Worm (Caenorhabditis elegans): Measurements from ENCODE around the gene fbxc-45.
"Not testable (repeated sequence)": the region's sequence is repeated elsewhere in the genome, so short reads cannot be mapped to it uniquely, and the experiment has no call there.

Gene fbxc-45

ce11 chrIV:2931228-2931627, 9.2 kb upstream of the fbxc-45 start, which contains the start of gene samt-1:
TSS of gene samt-1 (plus strand) at chrIV:2931403.
- TF ChIP-seq F13C5.2 (tag; optimal IDR thresholded peaks at IDR 0.05) (no peak), hmbx-1 (tag; optimal IDR thresholded peaks at IDR 0.05) (no peak), aly-1 (tag; optimal IDR thresholded peaks at IDR 0.05) (no peak), ceh-13 (GFP tag; optimal IDR thresholded peaks at IDR 0.05) (no peak), B0310.2 (tag; optimal IDR thresholded peaks at IDR 0.05) (no peak), flt-1 (GFP tag; IDR thresholded peaks at IDR 0.05) (no peak), tbx-37 (GFP tag; conservative IDR thresholded peaks at IDR 0.05) (no peak), pes-1 (GFP tag; IDR thresholded peaks at IDR 0.05) (no peak), hmg-4 (GFP tag; optimal IDR thresholded peaks at IDR 0.05) (no peak), ceh-36 (tag; optimal IDR thresholded peaks at IDR 0.05) (no peak), ama-1 (optimal IDR thresholded peaks at IDR 0.05) (no peak), sea-1 (GFP tag; conservative IDR thresholded peaks at IDR 0.05) (no peak), ets-7 (tag; optimal IDR thresholded peaks at IDR 0.05) (no peak), hnd-1 (tag; optimal IDR thresholded peaks at IDR 0.05) (no peak), scrt-1 (GFP tag; IDR thresholded peaks at IDR 0.05) (no peak), tra-4 (tag; optimal IDR thresholded peaks at IDR 0.05) (no peak), tbx-11 (GFP tag; IDR thresholded peaks at IDR 0.05) (no peak)

- TF ChIP-seq tra-4 (tag; optimal IDR thresholded peaks at IDR 0.05) (no peak), tbx-11 (GFP tag; IDR thresholded peaks at IDR 0.05) (no peak), F13C5.2 (tag; optimal IDR thresholded peaks at IDR 0.05) (no peak), flt-1 (GFP tag; IDR thresholded peaks at IDR 0.05) (no peak), hnd-1 (tag; optimal IDR thresholded peaks at IDR 0.05) (no peak), ceh-13 (GFP tag; optimal IDR thresholded peaks at IDR 0.05) (no peak), sea-1 (GFP tag; conservative IDR thresholded peaks at IDR 0.05) (no peak), hmg-4 (GFP tag; optimal IDR thresholded peaks at IDR 0.05) (no peak), aly-1 (tag; optimal IDR thresholded peaks at IDR 0.05) (no peak), hmbx-1 (tag; optimal IDR thresholded peaks at IDR 0.05) (no peak)
These were observed 6.4 kb upstream of the fbxc-45 start, which contains the start of gene manf-1 for ce11 chrIV:2928409-2928808. TSS of gene manf-1 (minus strand) at chrIV:2928421.

- TF ChIP-seq aly-1 (tag; optimal IDR thresholded peaks at IDR 0.05) (no peak), F13C5.2 (tag; optimal IDR thresholded peaks at IDR 0.05) (no peak), ceh-13 (GFP tag; optimal IDR thresholded peaks at IDR 0.05) (no peak), sea-1 (GFP tag; conservative IDR thresholded peaks at IDR 0.05) (no peak), flt-1 (GFP tag; IDR thresholded peaks at IDR 0.05) (no peak), ceh-36 (tag; optimal IDR thresholded peaks at IDR 0.05) (no peak), tra-4 (tag; optimal IDR thresholded peaks at IDR 0.05) (no peak), hmbx-1 (tag; optimal IDR thresholded peaks at IDR 0.05) (no peak), tbx-37 (GFP tag; conservative IDR thresholded peaks at IDR 0.05) (no peak), hmg-4 (GFP tag; optimal IDR thresholded peaks at IDR 0.05) (no peak), pes-1 (GFP tag; IDR thresholded peaks at IDR 0.05) (no peak), scrt-1 (GFP tag; IDR thresholded peaks at IDR 0.05) (no peak), tbx-11 (GFP tag; IDR thresholded peaks at IDR 0.05) (no peak), ets-7 (tag; optimal IDR thresholded peaks at IDR 0.05) (no peak)
These were observed 3.5 kb upstream of the fbxc-45 start, which contains the start of gene ubc-13 for ce11 chrIV:2925591-2925990. TSS of gene ubc-13 (minus strand) at chrIV:2925691.

- TF ChIP-seq tbx-11 (GFP tag; IDR thresholded peaks at IDR 0.05); sea-1 (GFP tag; conservative IDR thresholded peaks at IDR 0.05); hmbx-1 (tag; optimal IDR thresholded peaks at IDR 0.05): not testable (repeated sequence)
These were observed 4.3 kb downstream of the fbxc-45 start, which contains the start of gene Y54G2A.50 for ce11 chrIV:2917729-2918128. TSS of gene Y54G2A.50 (plus strand) at chrIV:2918029.

ce11 chrIV:2916043-2916442, 6.0 kb downstream of the fbxc-45 start:
- TF ChIP-seq scrt-1 (GFP tag; IDR thresholded peaks at IDR 0.05) (no peak), sea-1 (GFP tag; conservative IDR thresholded peaks at IDR 0.05) (no peak), flt-1 (GFP tag; IDR thresholded peaks at IDR 0.05) (no peak), hnd-1 (tag; optimal IDR thresholded peaks at IDR 0.05) (no peak), tbx-11 (GFP tag; IDR thresholded peaks at IDR 0.05) (no peak), ceh-13 (GFP tag; optimal IDR thresholded peaks at IDR 0.05) (no peak)

- no peak for TF ChIP-seq tbx-37 (GFP tag; conservative IDR thresholded peaks at IDR 0.05)
- no peak for TF ChIP-seq B0310.2 (tag; optimal IDR thresholded peaks at IDR 0.05)
- no peak for TF ChIP-seq ceh-36 (tag; optimal IDR thresholded peaks at IDR 0.05)
- no peak for TF ChIP-seq ets-7 (tag; optimal IDR thresholded peaks at IDR 0.05)
- TF ChIP-seq tra-4 (tag; optimal IDR thresholded peaks at IDR 0.05) = no peak
- no peak for TF ChIP-seq ceh-13 (GFP tag; optimal IDR thresholded peaks at IDR 0.05)
- no peak for TF ChIP-seq hnd-1 (tag; optimal IDR thresholded peaks at IDR 0.05)
- TF ChIP-seq aly-1 (tag; optimal IDR thresholded peaks at IDR 0.05) = no peak
- TF ChIP-seq flt-1 (GFP tag; IDR thresholded peaks at IDR 0.05) = no peak
- no peak for TF ChIP-seq scrt-1 (GFP tag; IDR thresholded peaks at IDR 0.05)
These were observed 7.5 kb downstream of the fbxc-45 start for ce11 chrIV:2914545-2914944.

- TF ChIP-seq F13C5.2 (tag; optimal IDR thresholded peaks at IDR 0.05) = no peak
- TF ChIP-seq flt-1 (GFP tag; IDR thresholded peaks at IDR 0.05) = no peak
- no peak for TF ChIP-seq scrt-1 (GFP tag; IDR thresholded peaks at IDR 0.05)
- no peak for TF ChIP-seq sea-1 (GFP tag; conservative IDR thresholded peaks at IDR 0.05)
- TF ChIP-seq ceh-36 (tag; optimal IDR thresholded peaks at IDR 0.05) = no peak
- TF ChIP-seq aly-1 (tag; optimal IDR thresholded peaks at IDR 0.05) = no peak
- TF ChIP-seq hnd-1 (tag; optimal IDR thresholded peaks at IDR 0.05) = no peak
- TF ChIP-seq hmbx-1 (tag; optimal IDR thresholded peaks at IDR 0.05) = no peak
- TF ChIP-seq pes-1 (GFP tag; IDR thresholded peaks at IDR 0.05) = no peak
- TF ChIP-seq B0310.2 (tag; optimal IDR thresholded peaks at IDR 0.05) = no peak
- TF ChIP-seq ets-7 (tag; optimal IDR thresholded peaks at IDR 0.05) = no peak
- no peak for TF ChIP-seq ceh-13 (GFP tag; optimal IDR thresholded peaks at IDR 0.05)
- no peak for TF ChIP-seq hmg-4 (GFP tag; optimal IDR thresholded peaks at IDR 0.05)
- TF ChIP-seq tbx-37 (GFP tag; conservative IDR thresholded peaks at IDR 0.05) = no peak
- TF ChIP-seq tra-4 (tag; optimal IDR thresholded peaks at IDR 0.05) = no peak
- no peak for TF ChIP-seq tbx-11 (GFP tag; IDR thresholded peaks at IDR 0.05)
- TF ChIP-seq ama-1 (optimal IDR thresholded peaks at IDR 0.05) = no peak
These were observed 24.3 kb downstream of the fbxc-45 start, which contains the start of gene Y54G2A.36 for ce11 chrIV:2897644-2898160. TSS of gene Y54G2A.36 (plus strand) at chrIV:2897694.

Data from whole organism, early embryonic.